Worm (Caenorhabditis elegans): ENCODE measurements around the gene mig-22.

Gene mig-22

DNA sequence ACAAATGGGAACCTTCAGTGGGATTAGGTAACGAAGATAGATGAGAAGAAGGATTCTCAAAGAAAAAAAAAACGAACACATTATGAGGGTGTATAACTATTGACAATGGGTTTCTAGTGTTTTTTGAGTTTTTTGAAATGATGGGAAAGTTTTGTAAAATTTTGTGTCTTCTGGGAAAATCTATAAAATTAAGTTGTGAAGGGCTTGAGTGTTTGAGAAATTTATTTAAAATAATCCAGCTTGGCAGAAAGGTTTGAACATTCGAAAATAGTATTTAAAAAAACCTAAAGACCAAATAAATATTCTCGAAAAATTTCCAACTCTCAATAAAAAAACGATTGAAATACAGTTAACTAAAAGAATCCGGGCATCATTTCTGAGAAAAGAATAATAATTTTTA, 21.9 kb downstream of the mig-22 start:
- TF ChIP-seq sox-4 (tag; optimal IDR thresholded peaks at IDR 0.05): no peak
- no peak for TF ChIP-seq unc-62 (GFP tag; optimal IDR thresholded peaks at IDR 0.05)
- no peak for TF ChIP-seq irx-1 (tag; optimal IDR thresholded peaks at IDR 0.05)
- TF ChIP-seq zag-1 (tag; optimal IDR thresholded peaks at IDR 0.05): no peak
- TF ChIP-seq mep-1 (tag; optimal IDR thresholded peaks at IDR 0.05): no peak
- TF ChIP-seq tbx-2 (tag; optimal IDR thresholded peaks at IDR 0.05): no peak
- no peak for TF ChIP-seq nhr-71 (tag; optimal IDR thresholded peaks at IDR 0.05)
- TF ChIP-seq C34B4.2 (tag; optimal IDR thresholded peaks at IDR 0.05): no peak
- TF ChIP-seq hlh-4 (tag; optimal IDR thresholded peaks at IDR 0.05): no peak
- no peak for TF ChIP-seq ztf-4 (tag; optimal IDR thresholded peaks at IDR 0.05)
- no peak for TF ChIP-seq unc-86 (tag; optimal IDR thresholded peaks at IDR 0.05)

DNA sequence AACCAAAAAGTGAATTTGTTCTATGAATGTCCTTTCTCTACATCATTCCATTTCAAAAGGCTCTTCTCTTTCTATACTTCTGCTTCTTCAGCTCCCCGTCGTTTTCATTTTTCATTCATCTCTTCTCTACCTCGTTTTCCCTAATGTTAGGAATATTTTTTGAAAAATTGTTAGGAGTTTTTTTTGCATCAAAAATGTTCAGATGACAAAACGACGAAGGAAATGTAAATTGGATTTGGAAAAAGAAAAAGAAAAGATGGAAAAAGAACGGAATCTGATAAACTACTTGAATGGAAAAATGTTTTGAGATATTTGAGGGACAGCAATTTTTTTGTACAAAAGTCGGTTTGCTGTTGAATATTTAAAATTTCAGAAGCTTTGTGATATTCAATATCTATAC, 22.4 kb downstream of the mig-22 start:
- TF ChIP-seq lin-39 (tag; optimal IDR thresholded peaks at IDR 0.05): no peak
- TF ChIP-seq lin-14 (GFP tag; optimal IDR thresholded peaks at IDR 0.05): peak; percentile 1
- no peak for TF ChIP-seq nhr-85 (tag)

DNA sequence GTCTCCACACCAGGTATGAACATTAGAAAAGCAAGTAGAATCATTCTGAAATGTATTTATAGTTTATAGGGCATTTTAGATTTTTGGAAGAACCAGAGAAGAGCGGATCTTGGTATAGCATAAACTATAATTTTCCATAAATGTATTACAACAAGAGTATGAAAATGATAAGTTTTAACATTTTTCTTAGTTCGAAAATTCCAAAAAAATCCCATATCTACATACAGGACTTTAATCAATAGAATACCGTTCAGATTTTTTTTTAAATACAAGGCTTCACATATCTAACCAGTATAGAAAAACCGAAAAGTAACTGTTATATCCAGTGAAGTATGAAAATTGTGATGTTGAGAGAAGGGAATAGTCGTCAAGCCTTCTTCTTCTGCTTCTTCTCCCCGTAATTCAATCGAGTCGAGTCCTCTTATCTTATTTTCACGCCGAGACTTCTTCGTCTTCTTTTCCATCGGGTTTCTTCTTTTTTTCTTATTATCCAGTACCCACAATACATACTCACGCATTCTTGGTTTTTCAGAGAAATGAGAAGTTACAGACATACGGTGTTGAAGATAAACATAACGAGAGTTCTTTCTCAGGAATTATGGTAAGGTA, 23.2 kb downstream of the mig-22 start, which contains the start of gene ZK370.6:
ZK370.6 (minus strand) TSS at position 51 of the 609 bp plus-strand sequence.
- TF ChIP-seq lin-14 (GFP tag; optimal IDR thresholded peaks at IDR 0.05) (peak; percentile 16), fkh-8 (tag; optimal IDR thresholded peaks at IDR 0.05) (no peak), dpl-1 (GFP tag; optimal IDR thresholded peaks at IDR 0.05) (no peak), tlp-1 (tag; optimal IDR thresholded peaks at IDR 0.05) (no peak), elt-3 (tag; optimal IDR thresholded peaks at IDR 0.05) (no peak), lsy-2 (tag; optimal IDR thresholded peaks at IDR 0.05) (no peak), ama-1 (optimal IDR thresholded peaks at IDR 0.05) (no peak)

DNA sequence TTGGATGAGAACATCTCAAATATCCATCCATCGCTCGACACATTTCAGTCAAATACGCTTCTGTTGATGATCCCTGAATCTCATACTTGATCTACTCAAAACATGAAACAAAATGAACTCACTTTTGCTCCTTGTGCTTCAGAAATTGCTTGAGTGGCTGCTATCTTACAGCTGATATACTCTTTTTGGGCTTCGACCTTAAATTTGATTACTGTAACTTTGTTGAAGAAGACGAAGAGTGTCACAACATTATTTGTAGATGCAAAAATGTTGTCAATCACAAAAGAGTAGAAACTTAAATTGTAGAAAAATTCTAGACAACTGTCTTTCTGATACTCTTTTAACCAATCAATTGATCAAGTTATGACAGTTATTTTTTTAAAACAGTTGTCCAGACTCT, 24.6 kb downstream of the mig-22 start:
- TF ChIP-seq nhr-28 (tag; optimal IDR thresholded peaks at IDR 0.05) (no peak), ces-1 (GFP tag; optimal IDR thresholded peaks at IDR 0.05) (no peak), hpl-2 (GFP tag; optimal IDR thresholded peaks at IDR 0.05) (no peak), ets-5 (GFP tag; IDR thresholded peaks at IDR 0.05) (no peak), efl-1 (optimal IDR thresholded peaks at IDR 0.05) (no peak), efl-1 (GFP tag; optimal IDR thresholded peaks at IDR 0.05 in 1 of 2) (peak in 1 of 2 experiments; percentile 72), nhr-20 (tag; optimal IDR thresholded peaks at IDR 0.05) (no peak), snpc-4 (tag; optimal IDR thresholded peaks at IDR 0.05) (no peak), fkh-10 (GFP tag; optimal IDR thresholded peaks at IDR 0.05) (peak; percentile 70), tbx-2 (tag; optimal IDR thresholded peaks at IDR 0.05) (no peak), nhr-11 (tag; optimal IDR thresholded peaks at IDR 0.05) (no peak), dsc-1 (tag; optimal IDR thresholded peaks at IDR 0.05) (no peak), ceh-8 (GFP tag; optimal IDR thresholded peaks at IDR 0.05) (no peak), zip-4 (GFP tag; optimal IDR thresholded peaks at IDR 0.05) (no peak), sox-4 (tag; optimal IDR thresholded peaks at IDR 0.05) (no peak), elt-3 (tag; optimal IDR thresholded peaks at IDR 0.05) (no peak)

DNA sequence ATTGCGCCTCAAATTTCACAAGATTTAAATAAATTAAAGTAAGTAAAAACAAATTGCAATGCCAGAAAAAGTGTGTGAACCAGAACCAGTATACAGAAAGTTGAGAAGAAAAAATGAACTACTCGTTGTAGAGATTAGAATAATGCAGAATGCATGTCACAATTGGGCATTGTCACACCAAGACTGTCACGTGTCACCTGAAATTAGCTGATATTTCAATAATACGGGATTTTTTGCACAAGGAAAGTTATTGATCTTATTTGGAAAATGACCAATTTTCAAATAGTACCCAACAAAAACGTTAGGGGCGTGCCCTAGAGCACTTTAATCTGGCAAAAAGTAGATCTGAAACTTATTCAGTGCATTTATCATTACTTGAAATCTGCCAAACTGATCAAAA, 25.2 kb downstream of the mig-22 start:
- TF ChIP-seq efl-1 (optimal IDR thresholded peaks at IDR 0.05): no peak
- peak in 1 of 2 experiments; percentile 91 for TF ChIP-seq efl-1 (GFP tag; optimal IDR thresholded peaks at IDR 0.05 in 1 of 2)
- TF ChIP-seq sox-4 (tag; optimal IDR thresholded peaks at IDR 0.05): no peak
- no peak for TF ChIP-seq fos-1 (tag; optimal IDR thresholded peaks at IDR 0.05)
- TF ChIP-seq ceh-82 (tag; optimal IDR thresholded peaks at IDR 0.05): no peak

All from whole organism, L1 larva.